Worm (Caenorhabditis elegans) whole organism, L1 larva: ENCODE results near the gene unc-10.
A peak's percentile ranks its signal among the peaks of the same experiment; 100 is the strongest.

Experiments used
- C04F5.9 ChIP-seq: sonication (generic microtip); optimal IDR thresholded peaks from 2 replicates; lab custom pipeline; 2016; ENCODE audit warnings: missing genetic modification characterization, missing compliant biosample characterization
- F16B12.6 ChIP-seq: fragments of 150-350 bp; optimal IDR thresholded peaks from 2 replicates; lab custom pipeline; 2014; ENCODE audit warnings: missing biosample characterization, missing genetic modification characterization
- aha-1 ChIP-seq: fragments of 150-350 bp; optimal IDR thresholded peaks from 2 replicates; lab custom pipeline; 2014; ENCODE audit warnings: missing biosample characterization, missing genetic modification characterization
- alr-1 ChIP-seq: fragments of 200-800 bp; sonication (Bioruptor generic); optimal IDR thresholded peaks from 2 replicates; lab custom pipeline; 2018; ENCODE audit warnings: borderline replicate concordance, mild to moderate bottlenecking, missing genetic modification characterization, missing compliant biosample characterization
- aly-2 ChIP-seq: fragments of 150-350 bp; optimal IDR thresholded peaks from 2 replicates; lab custom pipeline; 2014; ENCODE audit warnings: missing biosample characterization, missing genetic modification characterization
- blmp-1 ChIP-seq: fragments of 150-350 bp; optimal IDR thresholded peaks from 2 replicates; lab custom pipeline; 2014; ENCODE audit warnings: missing biosample characterization, missing genetic modification characterization
- ceh-90 ChIP-seq: sonication (generic microtip); optimal IDR thresholded peaks from 2 replicates; lab custom pipeline; 2016; ENCODE audit warnings: missing genetic modification characterization, missing compliant biosample characterization
- ces-1 ChIP-seq: fragments of 150-350 bp; optimal IDR thresholded peaks from 2 replicates; lab custom pipeline; 2014; ENCODE audit warnings: missing biosample characterization, missing genetic modification reagents, missing genetic modification characterization
- dsc-1 ChIP-seq: sonication (generic microtip); optimal IDR thresholded peaks from 2 replicates; lab custom pipeline; 2016; ENCODE audit warnings: mild to moderate bottlenecking, missing genetic modification characterization, missing compliant biosample characterization
- egl-13 ChIP-seq: sonication (generic microtip); optimal IDR thresholded peaks from 2 replicates; lab custom pipeline; 2016; ENCODE audit warnings: missing genotype, missing genetic modification reagents, missing genetic modification characterization, missing compliant biosample characterization
- egl-27 ChIP-seq, 2 experiments: fragments of 150-350 bp in 1 of 2; sonication (generic microtip); optimal IDR thresholded peaks; 3 replicates each; lab custom pipeline; 2017 to 2018; ENCODE audit warnings: missing biosample characterization in 2 of 2, missing genetic modification characterization in 2 of 2, missing genetic modification reagents in 2 of 2
- elt-2 ChIP-seq: sonication (generic microtip); optimal IDR thresholded peaks from 2 replicates; lab custom pipeline; 2016; ENCODE audit warnings: missing genetic modification characterization, mild to moderate bottlenecking, inconsistent platforms, missing compliant biosample characterization, missing genetic modification reagents
- ets-5 ChIP-seq: fragments of 200-800 bp; sonication (Bioruptor generic); IDR thresholded peaks from 2 replicates; pipeline ENCODE4 v1.3.6; 2022; ENCODE audit warnings: missing genetic modification characterization, missing compliant biosample characterization
- fkh-10 ChIP-seq: sonication (generic microtip); optimal IDR thresholded peaks from 2 replicates; lab custom pipeline; 2017; ENCODE audit warnings: missing biosample characterization, missing genetic modification reagents, missing genetic modification characterization
- fkh-4 ChIP-seq: sonication (generic microtip); optimal IDR thresholded peaks from 2 replicates; lab custom pipeline; 2016; ENCODE audit warnings: missing compliant biosample characterization, missing genetic modification characterization, borderline replicate concordance
- hlh-17 ChIP-seq: fragments of 200-800 bp; sonication (Bioruptor generic); optimal IDR thresholded peaks from 2 replicates; lab custom pipeline; 2018; ENCODE audit warnings: missing genetic modification characterization, mild to moderate bottlenecking, missing compliant biosample characterization, moderate library complexity, borderline replicate concordance
- lin-13 ChIP-seq: fragments of 150-350 bp; optimal IDR thresholded peaks from 2 replicates; lab custom pipeline; 2014; ENCODE audit warnings: missing biosample characterization, missing genetic modification reagents, missing genetic modification characterization
- lin-15B ChIP-seq: fragments of 150-350 bp; sonication (generic microtip); optimal IDR thresholded peaks from 3 replicates; lab custom pipeline; 2014; ENCODE audit warnings: missing biosample characterization, missing genetic modification characterization
- lin-39 ChIP-seq: fragments of 150-350 bp; optimal IDR thresholded peaks from 2 replicates; lab custom pipeline; 2014; ENCODE audit warnings: missing biosample characterization, missing genetic modification reagents, missing genetic modification characterization
- nhr-237 ChIP-seq: fragments of 150-350 bp; optimal IDR thresholded peaks from 2 replicates; lab custom pipeline; 2014; ENCODE audit warnings: missing biosample characterization, missing genetic modification characterization
- nhr-47 ChIP-seq: sonication (generic microtip); optimal IDR thresholded peaks from 2 replicates; lab custom pipeline; 2016; ENCODE audit warnings: mild to moderate bottlenecking, missing genetic modification characterization, moderate library complexity, missing compliant biosample characterization
- pag-3 ChIP-seq: sonication (generic microtip); optimal IDR thresholded peaks from 2 replicates; lab custom pipeline; 2017; ENCODE audit warnings: missing genetic modification characterization, mild to moderate bottlenecking, missing compliant biosample characterization, antibody characterized with exemption, borderline replicate concordance; ENCODE audit not compliant: insufficient read depth
- snpc-4 ChIP-seq: fragments of 150-350 bp; optimal IDR thresholded peaks from 2 replicates; lab custom pipeline; 2014; ENCODE audit warnings: missing biosample characterization, missing genetic modification characterization
- sup-37 ChIP-seq: fragments of 200-800 bp; sonication (Bioruptor generic); optimal IDR thresholded peaks from 2 replicates; lab custom pipeline; 2018; ENCODE audit warnings: mild to moderate bottlenecking, missing genetic modification characterization, missing compliant biosample characterization
- tlp-1 ChIP-seq: fragments of 150-350 bp; optimal IDR thresholded peaks from 2 replicates; lab custom pipeline; 2014; ENCODE audit warnings: missing biosample characterization, missing genetic modification characterization
- unc-30 ChIP-seq: sonication (generic microtip); optimal IDR thresholded peaks from 2 replicates; lab custom pipeline; 2017; ENCODE audit warnings: missing biosample characterization, missing genetic modification characterization
- unc-62 ChIP-seq: fragments of 150-350 bp; optimal IDR thresholded peaks from 2 replicates; lab custom pipeline; 2014; ENCODE audit warnings: missing biosample characterization, missing genetic modification reagents, missing genetic modification characterization
- unc-98 ChIP-seq: fragments of 200-800 bp; sonication (Bioruptor generic); IDR thresholded peaks from 2 replicates; pipeline ENCODE4 v1.3.6; 2022; ENCODE audit warnings: missing genetic modification characterization, missing compliant biosample characterization
- vab-15 ChIP-seq: sonication (generic microtip); optimal IDR thresholded peaks from 2 replicates; lab custom pipeline; 2017; ENCODE audit warnings: missing genotype, mild to moderate bottlenecking, missing genetic modification characterization, missing compliant biosample characterization
- xbp-1 ChIP-seq: sonication (generic microtip); optimal IDR thresholded peaks from 2 replicates; lab custom pipeline; 2016; ENCODE audit warnings: missing genetic modification characterization, missing compliant biosample characterization

The unc-10 gene

DNA sequence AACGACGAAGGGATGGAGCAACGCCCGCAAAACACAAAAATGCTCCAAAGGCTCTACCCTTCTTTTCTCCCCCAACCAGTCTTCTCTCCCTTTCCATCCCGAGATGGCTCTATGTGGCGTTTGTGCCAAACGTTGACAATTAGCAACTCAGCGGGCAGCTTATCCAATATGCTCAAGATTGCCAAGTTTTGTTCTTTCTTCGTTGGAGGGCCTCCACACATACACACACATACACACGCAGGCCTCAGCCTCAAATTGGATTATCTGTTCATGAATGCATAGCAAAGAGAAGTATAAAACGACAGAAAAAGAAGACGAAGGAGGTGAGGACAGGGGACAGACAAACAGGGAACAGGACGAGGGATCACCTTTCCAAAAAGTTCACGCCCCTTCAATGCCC lies 1.2 kb upstream of the unc-10 start (continued):
- TF ChIP-seq aly-2 (tag; lab: Kevin White, UChicago) (no peak), C04F5.9 (tag; lab: Kevin White, UChicago) (no peak)

DNA sequence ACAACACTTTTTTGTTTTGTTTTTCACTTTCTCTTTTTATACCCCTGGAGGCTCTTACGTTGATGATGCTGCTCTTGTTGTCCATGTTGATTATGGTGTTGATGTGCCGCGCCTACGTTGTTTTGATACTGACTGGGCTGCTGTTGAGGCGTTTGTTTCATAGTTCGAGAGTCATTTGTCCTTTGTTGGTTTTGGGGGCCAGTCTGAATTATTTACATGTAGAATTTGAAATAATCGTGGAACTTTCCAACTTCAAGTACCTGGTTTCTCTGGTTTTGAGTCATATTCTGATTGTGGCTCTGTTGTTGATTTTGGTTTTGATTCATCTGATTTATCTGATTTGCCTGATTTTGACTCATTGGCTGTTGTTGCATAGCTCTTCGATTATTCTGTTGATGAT lies 2.0 kb downstream of the unc-10 start:
- TF ChIP-seq lin-13 (GFP tag; lab: Kevin White, UChicago) = no peak
- TF ChIP-seq, all 84 proteins: peak for 0

DNA sequence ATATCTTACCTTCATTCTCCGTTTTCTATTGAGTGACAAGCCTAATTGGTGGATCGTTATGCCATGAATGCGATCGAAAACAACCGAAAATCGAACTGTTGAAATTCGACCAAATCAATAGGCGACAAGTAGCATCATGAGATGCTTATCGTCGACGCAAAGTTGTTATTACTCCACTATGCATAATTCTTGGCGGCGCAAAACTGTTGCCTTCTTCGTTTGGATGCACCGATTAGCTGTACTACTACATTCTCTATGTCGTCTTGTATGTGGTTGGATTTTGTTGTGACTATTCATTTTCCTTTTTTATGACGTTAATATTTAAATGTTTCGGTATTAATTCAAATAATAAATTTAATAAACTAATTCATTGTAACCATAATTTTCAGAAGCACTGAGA lies 8.2 kb downstream of the unc-10 start, which contains the start of gene F46H5.11:
Gene F46H5.11 (minus strand): TSS at position 101 of the 400 bp plus-strand sequence.
- TF ChIP-seq unc-62 (GFP tag; lab: Kevin White, UChicago) (no peak), elt-2 (no peak), egl-27 (tag; optimal IDR thresholded peaks at IDR 0.05; lab: Kevin White, UChicago) (no peak), aha-1 (tag; lab: Kevin White, UChicago) (no peak), F16B12.6 (no peak), alr-1 (no peak), fkh-10 (GFP tag; lab: Kevin White, UChicago) (no peak), lin-15B (tag; lab: Kevin White, UChicago) (no peak), ets-5 (no peak), sup-37 (GFP tag; lab: Kevin White, UChicago) (no peak), hlh-17 (GFP tag; lab: Kevin White, UChicago) (no peak), unc-30 (tag; lab: Kevin White, UChicago) (no peak), dsc-1 (tag; lab: Kevin White, UChicago) (no peak), lin-13 (GFP tag; lab: Kevin White, UChicago) (no peak)

DNA sequence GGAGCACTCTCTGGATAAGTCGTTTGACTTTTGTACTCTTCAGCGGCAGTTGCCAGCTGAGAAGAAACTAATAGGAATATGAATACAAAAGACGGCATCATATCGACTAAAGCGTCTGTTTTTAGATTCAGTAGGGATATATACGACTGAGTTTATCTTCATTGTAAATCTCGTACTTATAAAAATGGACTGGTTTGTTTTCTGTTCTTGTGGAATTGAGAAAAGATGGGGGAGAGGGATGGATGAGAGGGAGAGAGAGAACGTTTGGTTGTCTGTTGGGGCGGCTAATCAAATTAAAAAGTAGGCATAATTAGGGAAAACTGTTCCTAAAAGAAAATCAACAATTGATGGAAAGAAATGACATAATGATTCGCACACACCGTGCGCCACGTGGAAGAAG lies 10.7 kb downstream of the unc-10 start, which contains the start of gene grd-7:
Gene grd-7 (minus strand): TSS at position 101 of the 400 bp plus-strand sequence.
- TF ChIP-seq blmp-1 (tag; lab: Kevin White, UChicago) (peak; percentile 22), tlp-1 (tag; lab: Kevin White, UChicago) (no peak)

DNA sequence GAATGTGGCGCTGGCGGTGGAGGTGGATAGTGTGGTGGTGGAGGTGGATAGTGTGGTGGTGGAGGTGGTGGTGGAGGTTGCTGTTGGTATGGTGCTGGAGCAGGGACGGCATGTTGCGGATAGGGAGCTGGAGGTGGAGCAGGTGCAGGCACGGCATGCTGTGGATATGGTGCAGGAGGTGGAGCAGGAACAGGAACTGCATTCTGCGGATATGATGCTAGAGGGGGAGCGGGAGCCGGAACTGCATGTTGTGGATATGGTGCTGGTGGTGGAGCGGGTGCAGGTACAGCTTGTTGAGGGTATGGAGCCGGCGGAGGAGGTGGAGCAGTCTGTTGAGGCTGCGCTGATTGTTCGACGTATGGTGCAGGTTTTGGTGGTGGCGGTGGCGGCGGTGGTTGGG lies 11.2 kb downstream of the unc-10 start:
- no peak for TF ChIP-seq snpc-4 (tag; lab: Kevin White, UChicago)
- TF ChIP-seq nhr-237 = no peak
- TF ChIP-seq ces-1 (GFP tag; lab: Kevin White, UChicago) = no peak
- TF ChIP-seq unc-62 (GFP tag; lab: Kevin White, UChicago) = no peak
- TF ChIP-seq nhr-47 (tag; lab: Kevin White, UChicago) = no peak
- TF ChIP-seq unc-98 (GFP tag; lab: Robert Waterston, UW) = no peak
- no peak for TF ChIP-seq ceh-90 (tag; lab: Kevin White, UChicago)
- no peak for TF ChIP-seq fkh-4 (tag; lab: Kevin White, UChicago)
- no peak for TF ChIP-seq vab-15 (tag; lab: Kevin White, UChicago)
- no peak for TF ChIP-seq pag-3 (tag; lab: Kevin White, UChicago)
- TF ChIP-seq fkh-10 (GFP tag; lab: Kevin White, UChicago) = no peak
- no peak for TF ChIP-seq xbp-1 (tag; lab: Kevin White, UChicago)
- TF ChIP-seq lin-15B (tag; lab: Kevin White, UChicago) = no peak
- TF ChIP-seq lin-39 = no peak

DNA sequence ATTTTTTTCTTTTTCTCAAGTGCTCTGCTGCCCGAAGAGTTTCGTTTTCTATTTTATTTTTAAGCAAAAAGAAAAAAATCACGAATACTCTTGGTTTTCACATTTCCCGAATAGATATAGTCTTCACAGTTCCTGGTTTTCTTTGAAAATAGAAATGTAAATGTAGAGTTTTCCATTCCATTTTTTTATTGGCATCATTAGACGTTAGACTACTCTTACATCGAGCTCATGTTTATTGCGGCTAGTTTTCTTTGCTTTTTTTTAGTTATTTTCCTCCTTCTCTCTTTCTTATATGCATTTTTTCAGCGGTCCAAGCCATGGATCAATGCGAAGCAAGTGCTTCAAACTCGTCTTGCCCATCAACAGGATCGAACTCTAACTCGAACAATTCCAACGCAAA lies 14.8 kb downstream of the unc-10 start, which contains the start of gene F46H5.2:
Gene F46H5.2 (plus strand): TSS at position 301 of the 400 bp plus-strand sequence.
- no peak for TF ChIP-seq egl-13 (tag; lab: Kevin White, UChicago)
- TF ChIP-seq, all 84 proteins: peak for 0
